Worm (Caenorhabditis elegans): ENCODE measurements around the gene cct-6.

- no peak for TF ChIP-seq ces-1 (GFP tag; optimal IDR thresholded peaks at IDR 0.05)
- no peak for TF ChIP-seq mab-5 (tag; optimal IDR thresholded peaks at IDR 0.05)
- no peak for TF ChIP-seq pha-4 (tag; optimal IDR thresholded peaks at IDR 0.05)
- no peak for TF ChIP-seq flh-1 (GFP tag; optimal IDR thresholded peaks at IDR 0.05)
- TF ChIP-seq elt-1 (tag; optimal IDR thresholded peaks at IDR 0.05; ENCODE audit: borderline replicate concordance, insufficient read depth): no peak
- no peak for TF ChIP-seq unc-39 (tag; optimal IDR thresholded peaks at IDR 0.05)
Measured at ce11 chrIII:5841676-5842075, 13.8 kb downstream of the cct-6 start.
